Fruit fly (Drosophila melanogaster): ENCODE measurements around the gene vrs.
A peak's percentile ranks its signal among the peaks of the same experiment; 100 is the strongest.

vrs gene

dm6 chr3R:12408160-12408559 lies 39.3 kb upstream of the vrs start, which contains the start of gene CG5196 (continued):
- TF ChIP-seq zen (tag; optimal IDR thresholded peaks at IDR 0.05) = peak; percentile 89
- TF ChIP-seq psq (GFP tag; optimal IDR thresholded peaks at IDR 0.05) = no peak
- TF ChIP-seq jing (GFP tag; optimal IDR thresholded peaks at IDR 0.05) = no peak
- TF ChIP-seq CG16813 (GFP tag; IDR thresholded peaks at IDR 0.05; ENCODE audit: partially characterized antibody) = peak; percentile 52; the same call in 2 of the 3 replicates
- 0 out of 2 replicates have a peak, but pooled peaks have one; percentile 25 for TF ChIP-seq stc (GFP tag; IDR thresholded peaks at IDR 0.05)
- peak; percentile 24 for TF ChIP-seq CG12299 (tag; optimal IDR thresholded peaks at IDR 0.05)
- TF ChIP-seq dmrt99B (tag; optimal IDR thresholded peaks at IDR 0.05) = no peak
- TF ChIP-seq CG11247 (GFP tag; IDR thresholded peaks at IDR 0.05) = no peak
- TF ChIP-seq pum (GFP tag; optimal IDR thresholded peaks at IDR 0.05) = no peak
- peak; percentile 62 for TF ChIP-seq CG10267 (tag; optimal IDR thresholded peaks at IDR 0.05)
- peak; percentile 88 for TF ChIP-seq CG9797 (GFP tag; optimal IDR thresholded peaks at IDR 0.05)
- peak; percentile 43 for TF ChIP-seq Dek (tag; optimal IDR thresholded peaks at IDR 0.05)
- peak; percentile 33 for TF ChIP-seq nerfin-1 (tag; optimal IDR thresholded peaks at IDR 0.05)
- peak; percentile 40 for TF ChIP-seq PHDP (tag; optimal IDR thresholded peaks at IDR 0.05)
- TF ChIP-seq lola (GFP tag; optimal IDR thresholded peaks at IDR 0.05) = no peak
- TF ChIP-seq bowl (GFP tag; IDR thresholded peaks at IDR 0.05) = no peak
- peak; percentile 11 for TF ChIP-seq lilli (GFP tag; optimal IDR thresholded peaks at IDR 0.05)
- peak; percentile 55 for TF ChIP-seq CG4617 (GFP tag; optimal IDR thresholded peaks at IDR 0.05; ENCODE audit: borderline replicate concordance)
- no peak for TF ChIP-seq CG31365 (tag; optimal IDR thresholded peaks at IDR 0.05)
- peak; percentile 31 for TF ChIP-seq Nf-YC (tag; optimal IDR thresholded peaks at IDR 0.05)
- peak; percentile 84; the same call in 2 of the 3 replicates for TF ChIP-seq CG34422 (GFP tag; IDR thresholded peaks at IDR 0.05)
- TF ChIP-seq CG4854 (GFP tag; optimal IDR thresholded peaks at IDR 0.05) = no peak
- peak; percentile 38 for TF ChIP-seq Fer1 (GFP tag; optimal IDR thresholded peaks at IDR 0.05)
- peak; percentile 50 for TF ChIP-seq YL-1 (GFP tag; optimal IDR thresholded peaks at IDR 0.05)
- peak; percentile 36 for TF ChIP-seq CG17829 (tag; optimal IDR thresholded peaks at IDR 0.05)
- no peak for TF ChIP-seq CG7372 (GFP tag; IDR thresholded peaks at IDR 0.05)
- TF ChIP-seq CG4282 (GFP tag; optimal IDR thresholded peaks at IDR 0.05) = no peak
- no peak for TF ChIP-seq CG4404 (GFP tag; IDR thresholded peaks at IDR 0.05)
- no peak for TF ChIP-seq tup (GFP tag; optimal IDR thresholded peaks at IDR 0.05)
- TF ChIP-seq az2 (GFP tag; optimal IDR thresholded peaks at IDR 0.05) = no peak
- peak; percentile 84 for TF ChIP-seq Bgb (GFP tag; IDR thresholded peaks at IDR 0.05; ENCODE audit: partially characterized antibody)
- no peak for TF ChIP-seq CG32532 (GFP tag; IDR thresholded peaks at IDR 0.05)
- TF ChIP-seq ATbp (GFP tag; optimal IDR thresholded peaks at IDR 0.05) = no peak
- TF ChIP-seq CG1603 (tag; optimal IDR thresholded peaks at IDR 0.05) = peak; percentile 76
- peak; percentile 32 for TF ChIP-seq gro (GFP tag; optimal IDR thresholded peaks at IDR 0.05)
- TF ChIP-seq esg (GFP tag; conservative IDR thresholded peaks at IDR 0.05) = no peak
- peak; percentile 15 for TF ChIP-seq Myb (GFP tag; optimal IDR thresholded peaks at IDR 0.05)
- TF ChIP-seq CTCF (GFP tag; optimal IDR thresholded peaks at IDR 0.05) = peak; percentile 8
- TF ChIP-seq Xbp1 (GFP tag; optimal IDR thresholded peaks at IDR 0.05) = peak; percentile 12
- no peak for TF ChIP-seq crc (GFP tag; optimal IDR thresholded peaks at IDR 0.05)
- no peak; the same call in 1 of the 2 replicates for TF ChIP-seq slbo (GFP tag; IDR thresholded peaks at IDR 0.05)
- no peak for TF ChIP-seq Aef1 (GFP tag; IDR thresholded peaks at IDR 0.05)
- no peak for TF ChIP-seq CG1647 (GFP tag; optimal IDR thresholded peaks at IDR 0.05)
- TF ChIP-seq CG10979 (tag; optimal IDR thresholded peaks at IDR 0.05) = peak; percentile 11
- TF ChIP-seq CG14860 (GFP tag; IDR thresholded peaks at IDR 0.05; ENCODE audit: partially characterized antibody) = peak; percentile 27; the same call in 2 of the 3 replicates
- peak; percentile 76 for TF ChIP-seq amos (GFP tag; IDR thresholded peaks at IDR 0.05; ENCODE audit: partially characterized antibody)
- peak; percentile 31 for TF ChIP-seq grau (tag; optimal IDR thresholded peaks at IDR 0.05)
- TF ChIP-seq tll (GFP tag; optimal IDR thresholded peaks at IDR 0.05) = no peak
- TF ChIP-seq eyg (GFP tag; optimal IDR thresholded peaks at IDR 0.05) = no peak
- peak; percentile 4 for TF ChIP-seq Max (GFP tag; optimal IDR thresholded peaks at IDR 0.05)
- peak; percentile 43 for TF ChIP-seq Abd-B (GFP tag; optimal IDR thresholded peaks at IDR 0.05)
